Worm (Caenorhabditis elegans): Measurements from ENCODE around the gene Y116A8C.43.
A peak's percentile ranks its signal among the peaks of the same experiment; 100 is the strongest.

Gene Y116A8C.43

ce11 chrIV:17087384-17088099 lies 1.1 kb upstream of the Y116A8C.43 start, which contains the start of the genes snx-13 and snr-1 (continued):
- TF ChIP-seq madf-5 (GFP tag; IDR thresholded peaks at IDR 0.05) (0 out of 4 replicates have a peak, but pooled peaks of 1 of the 2 experiments have one; percentile 62), tra-1 (GFP tag; IDR thresholded peaks at IDR 0.05) (no peak), nhr-102 (tag; optimal IDR thresholded peaks at IDR 0.05) (peak; percentile 38), vab-7 (GFP tag; IDR thresholded peaks at IDR 0.05) (peak; percentile 86), ZK337.2 (GFP tag; IDR thresholded peaks at IDR 0.05) (peak; percentile 74; the same call in 1 of the 2 replicates), lim-7 (GFP tag; IDR thresholded peaks at IDR 0.05) (no peak), zfp-3 (GFP tag; conservative IDR thresholded peaks at IDR 0.05) (no peak), R02D3.7 (tag; optimal IDR thresholded peaks at IDR 0.05) (no peak), zip-11 (GFP tag; IDR thresholded peaks at IDR 0.05) (no peak), dmd-6 (GFP tag; IDR thresholded peaks at IDR 0.05) (peak; percentile 49), ceh-28 (tag; optimal IDR thresholded peaks at IDR 0.05) (no peak), nhr-76 (tag; optimal IDR thresholded peaks at IDR 0.05) (no peak), egl-43 (GFP tag; IDR thresholded peaks at IDR 0.05) (no peak), nhr-48 (tag; optimal IDR thresholded peaks at IDR 0.05) (no peak), madf-9 (GFP tag; conservative IDR thresholded peaks at IDR 0.05) (peak; percentile 76; the same call in 1 of the 2 replicates), Y48G9A.11 (GFP tag; IDR thresholded peaks at IDR 0.05) (peak; percentile 64), hlh-30 (tag; optimal IDR thresholded peaks at IDR 0.05; ENCODE audit: insufficient read depth) (peak; percentile 64), hif-1 (tag; optimal IDR thresholded peaks at IDR 0.05) (peak in 1 of 2 experiments; percentile 95), lin-1 (GFP tag; IDR thresholded peaks at IDR 0.05) (no peak), ces-1 (GFP tag; optimal IDR thresholded peaks at IDR 0.05) (no peak), mxl-2 (GFP tag; conservative IDR thresholded peaks at IDR 0.05) (no peak), mdl-1 (tag; optimal IDR thresholded peaks at IDR 0.05) (peak in 1 of 2 experiments; percentile 65), nhr-6 (tag; optimal IDR thresholded peaks at IDR 0.05) (no peak), arid-1 (GFP tag; conservative IDR thresholded peaks at IDR 0.05) (peak; percentile 61; the same call in 1 of the 2 replicates), dmd-9 (GFP tag; IDR thresholded peaks at IDR 0.05) (peak; percentile 80), pqm-1 (tag; optimal IDR thresholded peaks at IDR 0.05) (no peak), F10B5.3 (tag; optimal IDR thresholded peaks at IDR 0.05) (no peak), Y75B8A.6 (GFP tag; IDR thresholded peaks at IDR 0.05) (no peak), lin-38 (GFP tag; IDR thresholded peaks at IDR 0.05) (peak; percentile 98), aha-1 (tag) (peak; percentile 97), daf-19 (GFP tag; conservative IDR thresholded peaks at IDR 0.05) (no peak), ztf-11 (tag; optimal IDR thresholded peaks at IDR 0.05) (no peak), nhr-25 (tag; optimal IDR thresholded peaks at IDR 0.05; ENCODE audit: borderline replicate concordance, insufficient read depth) (no peak), unc-130 (GFP tag; optimal IDR thresholded peaks at IDR 0.05) (peak; percentile 90), spr-1 (tag; optimal IDR thresholded peaks at IDR 0.05) (peak; percentile 40), php-3 (GFP tag; IDR thresholded peaks at IDR 0.05) (no peak), daf-16 (GFP tag; optimal IDR thresholded peaks at IDR 0.05) (peak in 1 of 2 experiments; percentile 30), daf-16 (tag; optimal IDR thresholded peaks at IDR 0.05) (peak; percentile 39), mxl-3 (GFP tag; optimal IDR thresholded peaks at IDR 0.05) (no peak), D1046.2 (GFP tag; IDR thresholded peaks at IDR 0.05) (peak; percentile 79; the same call in 1 of the 2 replicates), dmd-8 (GFP tag; IDR thresholded peaks at IDR 0.05) (no peak), nhr-42 (GFP tag; IDR thresholded peaks at IDR 0.05) (no peak), ceh-82 (tag; optimal IDR thresholded peaks at IDR 0.05) (no peak), snpc-1.2 (GFP tag; IDR thresholded peaks at IDR 0.05) (peak; percentile 81), aly-2 (tag; optimal IDR thresholded peaks at IDR 0.05) (no peak), set-16 (GFP tag; IDR thresholded peaks at IDR 0.05) (0 out of 2 replicates have a peak, but pooled peaks have one; percentile 13), dpl-1 (GFP tag; optimal IDR thresholded peaks at IDR 0.05) (peak; percentile 69), nhr-10 (tag; optimal IDR thresholded peaks at IDR 0.05) (no peak), ceh-20 (GFP tag; IDR thresholded peaks at IDR 0.05) (no peak), rbr-2 (tag; optimal IDR thresholded peaks at IDR 0.05) (peak; percentile 70)

Measured in whole organism, L4 larva.